Worm (Caenorhabditis elegans) whole organism, L3 larva: Measurements from ENCODE around the gene F33A8.4.

Source experiments
- R02D3.7 ChIP-seq: fragments of 150-350 bp; optimal IDR thresholded peaks from 2 replicates; lab custom pipeline; 2014; ENCODE audit warnings: missing biosample characterization, missing genetic modification characterization
- ZK546.5 ChIP-seq: sonication (generic microtip); optimal IDR thresholded peaks from 2 replicates; lab custom pipeline; 2017; ENCODE audit warnings: missing biosample characterization, missing genetic modification characterization
- aly-2 ChIP-seq: fragments of 150-350 bp; optimal IDR thresholded peaks from 2 replicates; lab custom pipeline; 2014; ENCODE audit warnings: missing biosample characterization, missing genetic modification characterization
- ama-1 ChIP-seq: fragments of 150-350 bp; optimal IDR thresholded peaks from 2 replicates; lab custom pipeline; 2018
- ceh-16 ChIP-seq: sonication (generic microtip); optimal IDR thresholded peaks from 2 replicates; lab custom pipeline; 2017; ENCODE audit warnings: missing biosample characterization, missing genetic modification characterization
- ceh-28 ChIP-seq: fragments of 150-350 bp; optimal IDR thresholded peaks from 2 replicates; lab custom pipeline; 2014; ENCODE audit warnings: missing biosample characterization, missing genetic modification reagents, missing genetic modification characterization
- egl-27 ChIP-seq: sonication (generic microtip); optimal IDR thresholded peaks from 4 replicates; lab custom pipeline; 2017; ENCODE audit warnings: missing biosample characterization, missing genetic modification reagents, missing genetic modification characterization
- egl-5 ChIP-seq: fragments of 150-350 bp; optimal IDR thresholded peaks from 2 replicates; lab custom pipeline; 2017; ENCODE audit warnings: missing biosample characterization, missing genetic modification reagents, missing genetic modification characterization, inconsistent platforms
- elt-1 ChIP-seq: fragments of 150-350 bp; optimal IDR thresholded peaks from 2 replicates; lab custom pipeline; 2014; ENCODE audit warnings: missing biosample characterization, missing genetic modification characterization
- elt-2 ChIP-seq: sonication (generic microtip); optimal IDR thresholded peaks from 2 replicates; lab custom pipeline; 2016; ENCODE audit warnings: missing genetic modification reagents, mild to moderate bottlenecking, missing genetic modification characterization, missing compliant biosample characterization
- eor-1 ChIP-seq, 2 experiments: fragments of 150-350 bp; optimal IDR thresholded peaks; 2 replicates each; lab custom pipeline; 2014 to 2018; ENCODE audit warnings: missing biosample characterization in 2 of 2, missing genetic modification characterization in 2 of 2
- fos-1 ChIP-seq: fragments of 150-350 bp; optimal IDR thresholded peaks from 2 replicates; lab custom pipeline; 2014; ENCODE audit warnings: missing biosample characterization, missing genetic modification characterization
- hmg-11 ChIP-seq: sonication (generic microtip); optimal IDR thresholded peaks from 2 replicates; lab custom pipeline; 2016; ENCODE audit warnings: missing genetic modification characterization, missing compliant biosample characterization
- jun-1 ChIP-seq: fragments of 150-350 bp; optimal IDR thresholded peaks from 2 replicates; lab custom pipeline; 2014; ENCODE audit warnings: missing biosample characterization, missing genetic modification reagents, missing genetic modification characterization
- lin-15B ChIP-seq: fragments of 150-350 bp; optimal IDR thresholded peaks from 2 replicates; lab custom pipeline; 2014; ENCODE audit warnings: missing biosample characterization, missing genetic modification characterization
- mml-1 ChIP-seq: fragments of 150-350 bp; sonication (generic microtip); optimal IDR thresholded peaks from 3 replicates; lab custom pipeline; 2014; ENCODE audit warnings: missing biosample characterization, missing genetic modification characterization
- nfya-1 ChIP-seq: sonication (generic microtip); optimal IDR thresholded peaks from 2 replicates; lab custom pipeline; 2017; ENCODE audit warnings: missing genetic modification characterization, mild to moderate bottlenecking, missing compliant biosample characterization, antibody characterized with exemption, moderate library complexity; ENCODE audit not compliant: insufficient read depth
- nhr-12 ChIP-seq: fragments of 150-350 bp; optimal IDR thresholded peaks from 2 replicates; lab custom pipeline; 2014; ENCODE audit warnings: missing biosample characterization, missing genetic modification characterization
- nhr-23 ChIP-seq: fragments of 150-350 bp; optimal IDR thresholded peaks from 2 replicates; lab custom pipeline; 2014; ENCODE audit warnings: missing biosample characterization, missing genetic modification reagents, missing genetic modification characterization
- nhr-237 ChIP-seq: fragments of 150-350 bp; optimal IDR thresholded peaks from 2 replicates; lab custom pipeline; 2014; ENCODE audit warnings: missing biosample characterization, missing genetic modification characterization
- nhr-25 ChIP-seq: sonication (generic microtip); optimal IDR thresholded peaks from 2 replicates; lab custom pipeline; 2017; ENCODE audit warnings: missing biosample characterization, missing genetic modification characterization
- nhr-43 ChIP-seq: sonication (generic microtip); optimal IDR thresholded peaks from 2 replicates; lab custom pipeline; 2016; ENCODE audit warnings: mild to moderate bottlenecking, missing genetic modification characterization, missing compliant biosample characterization; ENCODE audit not compliant: poor library complexity, severe bottlenecking
- nhr-77 ChIP-seq: fragments of 150-350 bp; optimal IDR thresholded peaks from 2 replicates; lab custom pipeline; 2014; ENCODE audit warnings: missing biosample characterization, missing genetic modification characterization
- pha-4 ChIP-seq: fragments of 150-350 bp; optimal IDR thresholded peaks from 2 replicates; lab custom pipeline; 2014; ENCODE audit warnings: missing biosample characterization, missing genetic modification reagents, missing genetic modification characterization
- sea-2 ChIP-seq: fragments of 150-350 bp; sonication (generic microtip); optimal IDR thresholded peaks from 4 replicates; lab custom pipeline; 2014; ENCODE audit warnings: missing biosample characterization, missing genetic modification reagents, missing genetic modification characterization
- tbx-2 ChIP-seq: sonication (generic microtip); optimal IDR thresholded peaks from 2 replicates; lab custom pipeline; 2016; ENCODE audit warnings: mild to moderate bottlenecking, missing genetic modification characterization, missing compliant biosample characterization
- unc-39 ChIP-seq: sonication (generic microtip); optimal IDR thresholded peaks from 4 replicates; lab custom pipeline; 2017; ENCODE audit warnings: missing biosample characterization, missing genetic modification characterization
- unc-62 ChIP-seq: fragments of 150-350 bp; sonication (generic microtip); optimal IDR thresholded peaks from 4 replicates; lab custom pipeline; 2014; ENCODE audit warnings: missing biosample characterization, missing genetic modification reagents, missing genetic modification characterization
- zag-1 ChIP-seq: fragments of 150-350 bp; optimal IDR thresholded peaks from 2 replicates; lab custom pipeline; 2014; ENCODE audit warnings: missing biosample characterization, missing genetic modification characterization

Gene F33A8.4

ce11 chrII:11020707-11021106 is 28.1 kb downstream of the F33A8.4 start:
- TF ChIP-seq elt-1 (peak; percentile 76), pha-4 (tag; lab: Kevin White, UChicago) (no peak), nhr-25 (tag; lab: Kevin White, UChicago) (peak; percentile 59)

ce11 chrII:11016884-11017283 is 31.9 kb downstream of the F33A8.4 start:
- TF ChIP-seq unc-62 (GFP tag; lab: Kevin White, UChicago) (no peak), fos-1 (tag; lab: Kevin White, UChicago) (no peak), nhr-23 (tag; lab: Kevin White, UChicago) (no peak), nhr-25 (tag; lab: Kevin White, UChicago) (peak; percentile 51), elt-1 (peak; percentile 85), ceh-16 (tag; lab: Kevin White, UChicago) (no peak)

DNA sequence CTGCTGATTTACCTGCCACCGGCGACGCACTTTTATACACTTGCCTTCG is 32.2 kb downstream of the F33A8.4 start, which contains the start of gene ram-2:
Gene ram-2, minus strand, starts transcription at position 47 of the 49 bp plus-strand sequence.
- TF ChIP-seq nhr-25 (tag; lab: Kevin White, UChicago) (peak; percentile 68), unc-39 (tag; lab: Kevin White, UChicago) (no peak)

DNA sequence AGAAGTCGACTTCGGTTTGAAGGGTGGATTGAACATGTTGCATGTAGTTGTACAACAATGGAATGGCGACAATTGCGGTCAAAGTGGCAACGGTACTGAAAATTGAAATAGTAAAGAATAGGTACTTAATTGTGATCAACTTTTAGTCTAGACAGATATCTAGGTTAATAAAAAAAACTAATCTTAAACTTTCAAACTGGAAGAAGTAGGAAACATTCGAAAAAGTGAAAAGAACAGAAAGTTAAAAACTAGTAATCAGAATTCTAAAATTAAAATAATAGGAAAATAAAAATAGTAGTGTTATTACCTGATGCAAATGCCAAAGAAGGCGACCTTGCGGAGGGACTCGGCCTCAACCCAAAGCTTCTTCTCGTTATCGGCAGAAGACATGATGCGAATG is 32.4 kb downstream of the F33A8.4 start:
- TF ChIP-seq ama-1 (lab: Kevin White, UChicago): no peak
- TF ChIP-seq tbx-2 (tag; lab: Kevin White, UChicago): no peak
- TF ChIP-seq nfya-1 (tag; lab: Kevin White, UChicago): peak; percentile 17
- TF ChIP-seq ceh-16 (tag; lab: Kevin White, UChicago): peak; percentile 8
- TF ChIP-seq, all 47 proteins: peak for 2

DNA sequence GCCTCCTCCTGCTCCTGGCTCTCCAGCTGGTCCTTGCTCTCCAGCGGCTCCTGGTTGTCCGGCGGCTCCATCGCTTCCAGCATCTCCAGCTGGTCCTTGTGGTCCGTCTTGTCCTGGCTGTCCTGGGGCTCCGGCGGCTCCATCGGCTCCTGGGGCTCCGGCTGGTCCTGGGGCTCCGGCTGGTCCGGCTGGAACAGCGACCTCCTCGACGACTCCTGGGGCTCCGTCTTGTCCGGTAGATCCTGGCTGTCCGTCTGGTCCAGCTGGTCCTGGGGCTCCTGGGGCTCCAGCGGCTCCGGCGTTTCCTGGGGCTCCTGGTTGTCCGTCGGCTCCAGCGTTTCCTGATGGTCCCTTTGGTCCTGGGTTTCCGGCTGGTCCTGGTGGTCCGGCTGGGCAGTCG is 33.1 kb downstream of the F33A8.4 start:
- TF ChIP-seq nhr-43: peak; percentile 26
- no peak for TF ChIP-seq nhr-237
- TF ChIP-seq nhr-25 (tag; lab: Kevin White, UChicago): no peak
- no peak for TF ChIP-seq hmg-11 (tag; lab: Kevin White, UChicago)
- no peak for TF ChIP-seq mml-1 (tag; lab: Kevin White, UChicago)
- no peak for TF ChIP-seq elt-1

DNA sequence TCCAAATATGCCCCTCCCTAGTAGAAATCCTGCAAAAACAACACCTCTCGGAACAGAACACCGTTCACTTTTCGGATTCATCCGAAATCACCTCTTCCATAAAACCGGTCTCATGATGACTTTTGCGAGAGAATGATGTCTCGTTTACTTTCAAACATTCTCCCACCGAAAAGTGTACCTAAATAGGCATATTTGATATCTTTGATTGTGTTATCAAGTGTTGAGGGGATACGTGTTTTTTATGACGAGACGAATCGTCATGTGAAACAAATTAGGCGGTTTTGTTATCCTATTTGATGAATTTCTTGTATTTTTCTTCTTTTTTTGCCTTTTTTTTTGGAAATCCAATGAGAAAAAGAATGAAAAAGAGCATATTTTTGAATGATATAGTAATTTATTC is 33.6 kb downstream of the F33A8.4 start:
- no peak for TF ChIP-seq egl-27 (tag; lab: Kevin White, UChicago)
- TF ChIP-seq ama-1 (lab: Kevin White, UChicago): peak; percentile 50
- TF ChIP-seq unc-62 (GFP tag; lab: Kevin White, UChicago): no peak
- peak; percentile 39 for TF ChIP-seq elt-1
- peak; percentile 7 for TF ChIP-seq nhr-25 (tag; lab: Kevin White, UChicago)
- TF ChIP-seq nhr-23 (tag; lab: Kevin White, UChicago): peak; percentile 6

- TF ChIP-seq nhr-12 (tag; lab: Kevin White, UChicago): no peak
These were observed 35.2 kb downstream of the F33A8.4 start, which contains the start of gene col-81 for ce11 chrII:11013667-11014066. Gene col-81 (minus strand): TSS chrII:11013767.

- TF ChIP-seq hmg-11 (tag; lab: Kevin White, UChicago): no peak
- no peak for TF ChIP-seq elt-1
These were observed 36.2 kb downstream of the F33A8.4 start for ce11 chrII:11012532-11013179.

ce11 chrII:11010914-11011313 is 37.9 kb downstream of the F33A8.4 start:
- TF ChIP-seq tbx-2 (tag; lab: Kevin White, UChicago): no peak
- no peak for TF ChIP-seq sea-2 (GFP tag; lab: Kevin White, UChicago)
- no peak for TF ChIP-seq zag-1
- TF ChIP-seq egl-5: no peak
- no peak for TF ChIP-seq ZK546.5 (tag; lab: Kevin White, UChicago)
- no peak for TF ChIP-seq egl-27 (tag; lab: Kevin White, UChicago)
- TF ChIP-seq jun-1 (tag; lab: Kevin White, UChicago): no peak
- no peak for TF ChIP-seq ceh-28 (tag; lab: Kevin White, UChicago)
- no peak for TF ChIP-seq nhr-12 (tag; lab: Kevin White, UChicago)
- no peak for TF ChIP-seq elt-2
- no peak for TF ChIP-seq aly-2 (tag; lab: Kevin White, UChicago)
- no peak for TF ChIP-seq fos-1 (tag; lab: Kevin White, UChicago)
- no peak for TF ChIP-seq lin-15B (tag; lab: Kevin White, UChicago)
- TF ChIP-seq nhr-77 (tag; lab: Kevin White, UChicago): no peak
- TF ChIP-seq mml-1 (tag; lab: Kevin White, UChicago): no peak
- no peak for TF ChIP-seq nhr-25 (tag; lab: Kevin White, UChicago)
- TF ChIP-seq eor-1 (tag; optimal IDR thresholded peaks at IDR 0.05; lab: Kevin White, UChicago): no peak
- TF ChIP-seq R02D3.7 (tag; lab: Kevin White, UChicago): no peak
- TF ChIP-seq ceh-16 (tag; lab: Kevin White, UChicago): no peak
- TF ChIP-seq, all 47 proteins: peak for 0
